Fruit fly (Drosophila melanogaster) Kc167 (cell line): ENCODE data around the gene sif.

Experiments
- Sin3A ChIP-seq: fragments of >200 bp; optimal IDR thresholded peaks from 2 replicates; lab custom pipeline; 2018; ENCODE audit warnings: missing external identifiers
- h ChIP-seq: fragments of >200 bp; optimal IDR thresholded peaks from 3 replicates; lab custom pipeline; 2018; ENCODE audit warnings: missing external identifiers
- ttk ChIP-seq: sonication (Bioruptor generic); optimal IDR thresholded peaks from 2 replicates; lab custom pipeline; 2017; ENCODE audit warnings: missing external identifiers

- TF ChIP-seq Sin3A (lab: Kevin White, UChicago) = no peak
- TF ChIP-seq ttk = no peak
- no peak for TF ChIP-seq h (lab: Kevin White, UChicago)
These were observed 108.1 kb downstream of the sif start, which contains the start of gene Txl for dm6 chr3L:5765844-5766200.
